Fruit fly (Drosophila melanogaster) whole organism, embryonic: ENCODE data around the gene CG34057.
A peak's percentile ranks its signal among the peaks of the same experiment; 100 is the strongest.

Experiments used
- ATbp ChIP-seq: fragments of 200-800 bp; sonication (Bioruptor generic); optimal IDR thresholded peaks from 2 replicates; lab custom pipeline; 2017; ENCODE audit warnings: missing biosample characterization, mild to moderate bottlenecking, missing genetic modification characterization, missing genetic modification reagents
- CG10431 ChIP-seq: fragments of 200-800 bp; sonication (Bioruptor generic); optimal IDR thresholded peaks from 3 replicates; lab custom pipeline; 2018; ENCODE audit warnings: missing biosample characterization, mild to moderate bottlenecking, missing genetic modification characterization
- CG11504 ChIP-seq: fragments of 200-800 bp; sonication (Bioruptor generic); optimal IDR thresholded peaks from 3 replicates; lab custom pipeline; 2019; ENCODE audit warnings: missing biosample characterization, mild to moderate bottlenecking, missing genetic modification characterization, moderate library complexity
- CG12155 ChIP-seq: fragments of 200-800 bp; sonication (Bioruptor generic); optimal IDR thresholded peaks from 3 replicates; lab custom pipeline; 2016; ENCODE audit warnings: missing biosample characterization, missing genetic modification characterization
- CG12744 ChIP-seq: fragments of 200-800 bp; sonication (Bioruptor generic); optimal IDR thresholded peaks from 2 replicates; lab custom pipeline; 2016; ENCODE audit warnings: missing biosample characterization, missing genetic modification characterization
- CG12942 ChIP-seq: fragments of 200-800 bp; sonication (Bioruptor generic); optimal IDR thresholded peaks from 3 replicates; lab custom pipeline; 2016; ENCODE audit warnings: missing biosample characterization, missing genetic modification characterization
- CG14050 ChIP-seq: fragments of 200-800 bp; sonication (Bioruptor generic); IDR thresholded peaks from 3 replicates; pipeline ENCODE4 v1.3.6; 2022; ENCODE audit warnings: missing biosample characterization, missing genetic modification characterization
- CG14710 ChIP-seq: fragments of 200-800 bp; sonication (Bioruptor generic); optimal IDR thresholded peaks from 3 replicates; lab custom pipeline; 2019; ENCODE audit warnings: missing biosample characterization, mild to moderate bottlenecking, missing genetic modification characterization, moderate library complexity
- CG17829 ChIP-seq: fragments of 200-800 bp; optimal IDR thresholded peaks from 2 replicates; lab custom pipeline; 2019; ENCODE audit warnings: missing biosample characterization, mild to moderate bottlenecking, missing genetic modification characterization, moderate library complexity
- CG18619 ChIP-seq: fragments of 200-800 bp; sonication (Bioruptor generic); optimal IDR thresholded peaks from 3 replicates; lab custom pipeline; 2017; ENCODE audit warnings: missing biosample characterization, mild to moderate bottlenecking, missing genetic modification characterization
- CG2712 ChIP-seq: fragments of 200-800 bp; optimal IDR thresholded peaks from 3 replicates; lab custom pipeline; 2019; ENCODE audit warnings: missing biosample characterization, mild to moderate bottlenecking, missing genetic modification characterization, moderate library complexity
- CG34224 ChIP-seq: fragments of 200-800 bp; sonication (Bioruptor generic); IDR thresholded peaks from 3 replicates; pipeline ENCODE4 v1.3.6; 2022; ENCODE audit warnings: missing biosample characterization, missing genetic modification characterization; ENCODE audit not compliant: partially characterized antibody
- CG4404 ChIP-seq: fragments of 200-800 bp; sonication (Bioruptor generic); IDR thresholded peaks from 2 replicates; pipeline ENCODE4 v1.3.6; 2022; ENCODE audit warnings: missing biosample characterization, missing genetic modification characterization
- CG4617 ChIP-seq: fragments of 200-800 bp; sonication (Bioruptor generic); optimal IDR thresholded peaks from 3 replicates; lab custom pipeline; 2016; ENCODE audit warnings: missing biosample characterization, missing genetic modification characterization, borderline replicate concordance
- CG6683 ChIP-seq: fragments of 200-800 bp; sonication (Bioruptor generic); optimal IDR thresholded peaks from 2 replicates; lab custom pipeline; 2017; ENCODE audit warnings: missing biosample characterization, mild to moderate bottlenecking, missing genetic modification characterization, missing genetic modification reagents
- CG7839 ChIP-seq: fragments of 200-800 bp; sonication (Bioruptor generic); optimal IDR thresholded peaks from 3 replicates; lab custom pipeline; 2018; ENCODE audit warnings: missing biosample characterization, mild to moderate bottlenecking, missing genetic modification characterization, moderate library complexity
- CG7987 ChIP-seq: fragments of 200-800 bp; sonication (Bioruptor generic); optimal IDR thresholded peaks from 2 replicates; lab custom pipeline; 2018; ENCODE audit warnings: missing biosample characterization, mild to moderate bottlenecking, missing genetic modification characterization, moderate library complexity
- CG8089 ChIP-seq: fragments of 200-800 bp; sonication (Bioruptor generic); optimal IDR thresholded peaks from 3 replicates; lab custom pipeline; 2016; ENCODE audit warnings: missing biosample characterization, missing genetic modification characterization
- CG8281 ChIP-seq: fragments of 200-800 bp; sonication (Bioruptor generic); optimal IDR thresholded peaks from 2 replicates; lab custom pipeline; 2018; ENCODE audit warnings: missing biosample characterization, mild to moderate bottlenecking, missing genetic modification characterization, moderate library complexity
- Dref ChIP-seq: fragments of 200-800 bp; sonication (Bioruptor generic); IDR thresholded peaks from 2 replicates; pipeline ENCODE4 v1.3.6; 2022; ENCODE audit warnings: missing biosample characterization, missing genetic modification characterization
- Eip74EF ChIP-seq, 2 experiments: fragments of 200-800 bp in 1 of 2; fragments of >200 bp in 1 of 2; sonication (Bioruptor generic) in 1 of 2; optimal IDR thresholded peaks; 2 replicates each; lab custom pipeline; 2017 to 2019; ENCODE audit warnings: missing biosample characterization in 2 of 2, missing genetic modification characterization in 2 of 2, mild to moderate bottlenecking in 1 of 2, moderate library complexity in 1 of 2
- Gug ChIP-seq: fragments of 200-800 bp; sonication (Bioruptor generic); IDR thresholded peaks from 4 replicates; pipeline ENCODE4 v1.3.6; 2022; ENCODE audit warnings: missing biosample characterization, missing genetic modification characterization
- MTF-1 ChIP-seq: fragments of 200-800 bp; sonication (Bioruptor generic); optimal IDR thresholded peaks from 2 replicates; lab custom pipeline; 2018; ENCODE audit warnings: missing biosample characterization, mild to moderate bottlenecking, missing genetic modification characterization, borderline replicate concordance
- Mrtf ChIP-seq: fragments of 200-800 bp; sonication (Bioruptor generic); IDR thresholded peaks from 3 replicates; pipeline ENCODE4 v1.3.6; 2022; ENCODE audit warnings: missing biosample characterization, missing genetic modification characterization
- Myb ChIP-seq: fragments of 200-800 bp; sonication (Bioruptor generic); optimal IDR thresholded peaks from 2 replicates; lab custom pipeline; 2016; ENCODE audit warnings: missing biosample characterization, missing genetic modification characterization
- Nf-YC ChIP-seq: fragments of 200-800 bp; optimal IDR thresholded peaks from 3 replicates; lab custom pipeline; 2019; ENCODE audit warnings: missing biosample characterization, mild to moderate bottlenecking, missing genetic modification characterization, moderate library complexity
- NfI ChIP-seq: fragments of 200-800 bp; sonication (Bioruptor generic); optimal IDR thresholded peaks from 3 replicates; lab custom pipeline; 2018; ENCODE audit warnings: missing biosample characterization, mild to moderate bottlenecking, missing genetic modification characterization, moderate library complexity
- PHDP ChIP-seq: fragments of 200-800 bp; sonication (Bioruptor generic); optimal IDR thresholded peaks from 3 replicates; lab custom pipeline; 2018; ENCODE audit warnings: missing biosample characterization, mild to moderate bottlenecking, missing genetic modification characterization, moderate library complexity
- Vsx1 ChIP-seq: fragments of 200-800 bp; sonication (Bioruptor generic); optimal IDR thresholded peaks from 2 replicates; lab custom pipeline; 2017; ENCODE audit warnings: missing biosample characterization, mild to moderate bottlenecking, missing genetic modification characterization, missing genetic modification reagents
- Xrp1 ChIP-seq: fragments of 200-800 bp; sonication (Bioruptor generic); IDR thresholded peaks from 2 replicates; pipeline ENCODE4 v1.3.6; 2022; ENCODE audit warnings: missing biosample characterization, missing genetic modification characterization
- ab ChIP-seq: fragments of 200-800 bp; sonication (Bioruptor generic); optimal IDR thresholded peaks from 2 replicates; lab custom pipeline; 2016; ENCODE audit warnings: missing biosample characterization, missing genetic modification characterization
- ato ChIP-seq: fragments of 200-800 bp; sonication (Bioruptor generic); IDR thresholded peaks from 2 replicates; pipeline ENCODE4 v1.3.6; 2022; ENCODE audit warnings: missing biosample characterization, missing genetic modification characterization; ENCODE audit not compliant: partially characterized antibody
- bcd ChIP-seq: fragments of 200-800 bp; sonication (Bioruptor generic); optimal IDR thresholded peaks from 2 replicates; lab custom pipeline; 2017; ENCODE audit warnings: missing biosample characterization, mild to moderate bottlenecking, missing genetic modification characterization
- bowl ChIP-seq: fragments of 200-800 bp; sonication (Bioruptor generic); IDR thresholded peaks from 2 replicates; pipeline ENCODE4 v1.3.6; 2022; ENCODE audit warnings: missing biosample characterization, missing genetic modification characterization
- exex ChIP-seq: fragments of 200-800 bp; sonication (Bioruptor generic); optimal IDR thresholded peaks from 4 replicates; lab custom pipeline; 2018; ENCODE audit warnings: missing biosample characterization, mild to moderate bottlenecking, missing genetic modification characterization, moderate library complexity
- fu2 ChIP-seq: fragments of 200-800 bp; sonication (Bioruptor generic); optimal IDR thresholded peaks from 2 replicates; lab custom pipeline; 2016; ENCODE audit warnings: missing biosample characterization, missing genetic modification characterization
- gfzf ChIP-seq: fragments of 200-800 bp; sonication (Bioruptor generic); optimal IDR thresholded peaks from 2 replicates; lab custom pipeline; 2016; ENCODE audit warnings: missing biosample characterization, mild to moderate bottlenecking, missing genetic modification characterization, moderate library complexity
- ham ChIP-seq: fragments of 200-800 bp; sonication (Bioruptor generic); IDR thresholded peaks from 2 replicates; pipeline ENCODE4 v1.3.6; 2022; ENCODE audit warnings: missing biosample characterization, missing genetic modification characterization
- hth ChIP-seq: fragments of >200 bp; optimal IDR thresholded peaks from 2 replicates; lab custom pipeline; 2017; ENCODE audit warnings: inconsistent platforms
- nmo ChIP-seq: fragments of 200-800 bp; sonication (Bioruptor generic); optimal IDR thresholded peaks from 2 replicates; lab custom pipeline; 2018; ENCODE audit warnings: missing biosample characterization, mild to moderate bottlenecking, missing genetic modification characterization, moderate library complexity
- pb ChIP-seq: fragments of 200-800 bp; sonication (Bioruptor generic); optimal IDR thresholded peaks from 3 replicates; lab custom pipeline; 2016; ENCODE audit warnings: missing biosample characterization, missing genetic modification characterization
- sc ChIP-seq, 3 experiments: fragments of >200 bp in 2 of 3; fragments of 200-800 bp in 1 of 3; sonication (Bioruptor generic) in 1 of 3; optimal IDR thresholded peaks; 2 replicates in 2 of 3; 3 replicates in 1 of 3; lab custom pipeline; 2017; ENCODE audit warnings: mild to moderate bottlenecking in 1 of 3, missing biosample characterization in 1 of 3, missing genetic modification characterization in 1 of 3, missing genetic modification reagents in 1 of 3
- sisA ChIP-seq: fragments of 200-800 bp; sonication (Bioruptor generic); IDR thresholded peaks from 2 replicates; pipeline ENCODE4 v1.3.6; 2022; ENCODE audit warnings: missing biosample characterization, missing genetic modification characterization
- sr ChIP-seq: fragments of 200-800 bp; sonication (Bioruptor generic); IDR thresholded peaks from 3 replicates; pipeline ENCODE4 v1.3.6; 2022; ENCODE audit warnings: missing biosample characterization, missing genetic modification characterization
- stwl ChIP-seq: fragments of 200-800 bp; sonication (Bioruptor generic); optimal IDR thresholded peaks from 3 replicates; lab custom pipeline; 2018; ENCODE audit warnings: missing biosample characterization, mild to moderate bottlenecking, missing genetic modification characterization, moderate library complexity
- sug ChIP-seq: fragments of 200-800 bp; optimal IDR thresholded peaks from 2 replicates; lab custom pipeline; 2019; ENCODE audit warnings: missing biosample characterization, mild to moderate bottlenecking, missing genetic modification characterization, moderate library complexity
- trem ChIP-seq: fragments of 200-800 bp; optimal IDR thresholded peaks from 3 replicates; lab custom pipeline; 2019; ENCODE audit warnings: missing biosample characterization, mild to moderate bottlenecking, missing genetic modification characterization, moderate library complexity
- unc-4 ChIP-seq: fragments of 200-800 bp; sonication (Bioruptor generic); IDR thresholded peaks from 2 replicates; pipeline ENCODE4 v1.3.6; 2022; ENCODE audit warnings: missing biosample characterization, missing genetic modification characterization; ENCODE audit not compliant: partially characterized antibody
- vnd ChIP-seq: fragments of 200-800 bp; sonication (Bioruptor generic); IDR thresholded peaks from 3 replicates; pipeline ENCODE4 v1.3.6; 2022; ENCODE audit warnings: missing biosample characterization, missing genetic modification characterization; ENCODE audit not compliant: partially characterized antibody
- z ChIP-seq: fragments of 200-800 bp; sonication (Bioruptor generic); IDR thresholded peaks from 3 replicates; pipeline ENCODE4 v1.3.6; 2022; ENCODE audit warnings: missing biosample characterization, missing genetic modification characterization

The CG34057 gene

DNA sequence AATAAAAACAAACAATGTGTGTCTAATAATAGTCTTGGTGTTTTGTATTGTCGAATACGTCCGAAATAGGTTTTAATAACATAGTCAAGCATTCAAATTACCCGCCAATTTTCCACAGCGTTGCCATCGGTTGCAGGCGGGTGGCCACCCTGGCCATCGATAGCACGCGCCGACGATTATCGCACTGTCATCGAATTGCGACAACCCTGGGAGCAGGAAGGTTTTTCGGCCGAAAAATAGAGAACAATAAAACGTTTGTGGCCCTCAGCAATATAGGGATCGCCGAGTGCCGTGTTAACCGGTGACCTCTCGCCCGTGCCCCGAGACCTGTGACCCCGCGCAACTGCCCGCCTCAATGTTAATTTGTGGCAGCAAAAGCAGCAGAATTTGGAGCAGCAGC lies 25.5 kb upstream of the CG34057 start, which contains the start of gene Usp10 (continued):
- TF ChIP-seq CG14050 (GFP tag; lab: Robert Waterston, UW) (no peak), Vsx1 (GFP tag; lab: Kevin White, UChicago) (no peak), Eip74EF (GFP tag; optimal IDR thresholded peaks at IDR 0.05; lab: Kevin White, UChicago) (no peak), CG11504 (no peak), bcd (GFP tag; lab: Kevin White, UChicago) (no peak), sc (optimal IDR thresholded peaks at IDR 0.05; lab: Kevin White, UChicago) (no peak), sc (GFP tag; optimal IDR thresholded peaks at IDR 0.05; lab: Kevin White, UChicago) (no peak), sug (tag; lab: Kevin White, UChicago) (peak; percentile 15), gfzf (GFP tag; lab: Kevin White, UChicago) (peak; percentile 26), CG6683 (GFP tag; lab: Kevin White, UChicago) (no peak), PHDP (tag; lab: Kevin White, UChicago) (no peak), Myb (GFP tag; lab: Kevin White, UChicago) (peak; percentile 42), MTF-1 (GFP tag; lab: Kevin White, UChicago) (no peak), sr (GFP tag; lab: Robert Waterston, UW) (no peak), Nf-YC (no peak), unc-4 (GFP tag; lab: Robert Waterston, UW) (peak; percentile 74), Gug (GFP tag; lab: Robert Waterston, UW) (no peak; the same call in 3 of the 4 replicates), CG18619 (GFP tag; lab: Kevin White, UChicago) (no peak), hth (lab: Kevin White, UChicago) (no peak), Mrtf (GFP tag; lab: Robert Waterston, UW) (no peak), CG7839 (no peak), exex (tag; lab: Kevin White, UChicago) (no peak), ATbp (GFP tag; lab: Kevin White, UChicago) (no peak), CG34224 (peak; percentile 70), CG12155 (GFP tag; lab: Kevin White, UChicago) (peak; percentile 1), NfI (GFP tag; lab: Kevin White, UChicago) (no peak), bowl (GFP tag; lab: Robert Waterston, UW) (no peak), CG12744 (GFP tag; lab: Kevin White, UChicago) (no peak), ab (GFP tag; lab: Kevin White, UChicago) (no peak), nmo (GFP tag; lab: Kevin White, UChicago) (peak; percentile 24), sisA (GFP tag; lab: Robert Waterston, UW) (no peak), trem (tag; lab: Kevin White, UChicago) (peak; percentile 59), CG4404 (GFP tag; lab: Robert Waterston, UW) (no peak), pb (no peak), CG7987 (GFP tag; lab: Kevin White, UChicago) (peak; percentile 33), Xrp1 (GFP tag; lab: Robert Waterston, UW) (no peak), CG12942 (GFP tag; lab: Kevin White, UChicago) (no peak), CG17829 (tag; lab: Kevin White, UChicago) (peak; percentile 41), ham (no peak), ato (GFP tag; lab: Robert Waterston, UW) (peak; percentile 82), CG14710 (peak; percentile 55), CG8089 (GFP tag; lab: Kevin White, UChicago) (no peak), CG10431 (GFP tag; lab: Kevin White, UChicago) (no peak), CG8281 (tag; lab: Kevin White, UChicago) (no peak), CG4617 (GFP tag; lab: Kevin White, UChicago) (peak; percentile 88), vnd (GFP tag; lab: Robert Waterston, UW) (peak; percentile 56; the same call in 2 of the 3 replicates), stwl (tag; lab: Kevin White, UChicago) (peak; percentile 46), CG2712 (tag; lab: Kevin White, UChicago) (peak; percentile 2), z (no peak), Dref (GFP tag; lab: Robert Waterston, UW) (peak; percentile 96), fu2 (GFP tag; lab: Kevin White, UChicago) (no peak)
